Fruit fly (Drosophila melanogaster) whole organism, embryonic: ENCODE data around the gene CG14326.

Experiments used
- CG10431 ChIP-seq: fragments of 200-800 bp; sonication (Bioruptor generic); optimal IDR thresholded peaks from 3 replicates; lab custom pipeline; 2018; ENCODE audit warnings: missing biosample characterization, mild to moderate bottlenecking, missing genetic modification characterization
- CG10543 ChIP-seq: fragments of 200-800 bp; sonication (Bioruptor generic); optimal IDR thresholded peaks from 3 replicates; lab custom pipeline; 2017; ENCODE audit warnings: missing biosample characterization, mild to moderate bottlenecking, missing genetic modification characterization, moderate library complexity
- CG10979 ChIP-seq: fragments of 200-800 bp; sonication (Bioruptor generic); optimal IDR thresholded peaks from 2 replicates; lab custom pipeline; 2018; ENCODE audit warnings: missing biosample characterization, mild to moderate bottlenecking, missing genetic modification characterization, moderate library complexity
- CG13424 ChIP-seq: fragments of 200-800 bp; sonication (Bioruptor generic); optimal IDR thresholded peaks from 2 replicates; lab custom pipeline; 2019; ENCODE audit warnings: missing biosample characterization, mild to moderate bottlenecking, missing genetic modification characterization, moderate library complexity
- CG13624 ChIP-seq: fragments of 200-800 bp; sonication (Bioruptor generic); optimal IDR thresholded peaks from 2 replicates; lab custom pipeline; 2016; ENCODE audit warnings: missing biosample characterization, missing genetic modification characterization
- CG15269 ChIP-seq: fragments of 200-800 bp; sonication (Bioruptor generic); optimal IDR thresholded peaks from 2 replicates; lab custom pipeline; 2018; ENCODE audit warnings: missing biosample characterization, mild to moderate bottlenecking, missing genetic modification characterization, moderate library complexity
- CG17829 ChIP-seq: fragments of 200-800 bp; optimal IDR thresholded peaks from 2 replicates; lab custom pipeline; 2019; ENCODE audit warnings: missing biosample characterization, mild to moderate bottlenecking, missing genetic modification characterization, moderate library complexity
- CG18599 ChIP-seq: fragments of 200-800 bp; sonication (Bioruptor generic); optimal IDR thresholded peaks from 3 replicates; lab custom pipeline; 2017; ENCODE audit warnings: missing biosample characterization, missing genetic modification characterization, mild to moderate bottlenecking, moderate library complexity, missing genetic modification reagents
- CG32532 ChIP-seq: fragments of 200-800 bp; sonication (Bioruptor generic); IDR thresholded peaks from 2 replicates; pipeline ENCODE4 v1.3.6; 2022; ENCODE audit warnings: missing biosample characterization, missing genetic modification characterization
- CG33557 ChIP-seq: fragments of 200-800 bp; sonication (Bioruptor generic); optimal IDR thresholded peaks from 2 replicates; lab custom pipeline; 2019; ENCODE audit warnings: missing biosample characterization, mild to moderate bottlenecking, missing genetic modification characterization, moderate library complexity
- CG34376 ChIP-seq: fragments of 200-800 bp; sonication (Bioruptor generic); optimal IDR thresholded peaks from 2 replicates; lab custom pipeline; 2018; ENCODE audit warnings: missing biosample characterization, mild to moderate bottlenecking, missing genetic modification characterization
- CG4328 ChIP-seq: fragments of 200-800 bp; sonication (Bioruptor generic); optimal IDR thresholded peaks from 3 replicates; lab custom pipeline; 2017; ENCODE audit warnings: missing biosample characterization, missing genetic modification reagents, missing genetic modification characterization
- CG6175 ChIP-seq: fragments of 200-800 bp; sonication (Bioruptor generic); IDR thresholded peaks from 3 replicates; pipeline ENCODE4 v1.3.6; 2022; ENCODE audit warnings: missing biosample characterization, missing genetic modification characterization
- CG6272 ChIP-seq: fragments of 200-800 bp; sonication (Bioruptor generic); IDR thresholded peaks from 2 replicates; pipeline ENCODE4 v1.3.6; 2022; ENCODE audit warnings: missing biosample characterization, missing genetic modification characterization
- CG6683 ChIP-seq: fragments of 200-800 bp; sonication (Bioruptor generic); optimal IDR thresholded peaks from 2 replicates; lab custom pipeline; 2017; ENCODE audit warnings: missing biosample characterization, mild to moderate bottlenecking, missing genetic modification characterization, missing genetic modification reagents
- CG8924 ChIP-seq: fragments of 200-800 bp; optimal IDR thresholded peaks from 3 replicates; lab custom pipeline; 2019; ENCODE audit warnings: missing biosample characterization, mild to moderate bottlenecking, missing genetic modification characterization, moderate library complexity
- CoRest ChIP-seq: fragments of 200-800 bp; sonication (Bioruptor generic); optimal IDR thresholded peaks from 3 replicates; lab custom pipeline; 2018; ENCODE audit warnings: missing biosample characterization, mild to moderate bottlenecking, missing genetic modification characterization, moderate library complexity
- Hmr ChIP-seq: fragments of 200-800 bp; sonication (Bioruptor generic); optimal IDR thresholded peaks from 3 replicates; lab custom pipeline; 2017; ENCODE audit warnings: mild to moderate bottlenecking, missing biosample characterization, missing genetic modification reagents, missing genetic modification characterization
- Hr51 ChIP-seq, 2 experiments: fragments of 200-800 bp; sonication (Bioruptor generic); optimal IDR thresholded peaks; 2 replicates in 1 of 2; 3 replicates in 1 of 2; lab custom pipeline; 2016 to 2018; ENCODE audit warnings: missing biosample characterization in 2 of 2, missing genetic modification characterization in 2 of 2, mild to moderate bottlenecking in 1 of 2, moderate library complexity in 1 of 2
- Med ChIP-seq: fragments of 200-800 bp; sonication (Bioruptor generic); peaks from one replicate; lab custom pipeline; 2016; ENCODE audit warnings: missing biosample characterization, missing genetic modification characterization, mild to moderate bottlenecking, inconsistent platforms, moderate library complexity
- Myb ChIP-seq: fragments of 200-800 bp; sonication (Bioruptor generic); optimal IDR thresholded peaks from 2 replicates; lab custom pipeline; 2016; ENCODE audit warnings: missing biosample characterization, missing genetic modification characterization
- NfI ChIP-seq: fragments of 200-800 bp; sonication (Bioruptor generic); optimal IDR thresholded peaks from 3 replicates; lab custom pipeline; 2018; ENCODE audit warnings: missing biosample characterization, mild to moderate bottlenecking, missing genetic modification characterization, moderate library complexity
- Oli ChIP-seq: fragments of 200-800 bp; sonication (Bioruptor generic); optimal IDR thresholded peaks from 2 replicates; lab custom pipeline; 2018; ENCODE audit warnings: missing biosample characterization, mild to moderate bottlenecking, missing genetic modification characterization, moderate library complexity
- Ptx1 ChIP-seq: fragments of 200-800 bp; sonication (Bioruptor generic); IDR thresholded peaks from 2 replicates; pipeline ENCODE4 v1.3.6; 2022; ENCODE audit warnings: missing biosample characterization, missing genetic modification characterization
- bsh ChIP-seq, 2 experiments: fragments of 200-800 bp; sonication (Bioruptor generic); optimal IDR thresholded peaks; 2 replicates each; lab custom pipeline; 2017 to 2018; ENCODE audit warnings: mild to moderate bottlenecking in 2 of 2, missing biosample characterization in 2 of 2, missing genetic modification characterization in 2 of 2, moderate library complexity in 1 of 2
- crc ChIP-seq: fragments of 200-800 bp; sonication (Bioruptor generic); optimal IDR thresholded peaks from 2 replicates; lab custom pipeline; 2016; ENCODE audit warnings: missing biosample characterization, missing genetic modification characterization
- emc ChIP-seq: fragments of 200-800 bp; sonication (Bioruptor generic); optimal IDR thresholded peaks from 2 replicates; lab custom pipeline; 2016; ENCODE audit warnings: missing biosample characterization, missing genetic modification characterization
- ems ChIP-seq: fragments of 200-800 bp; sonication (Bioruptor generic); optimal IDR thresholded peaks from 3 replicates; lab custom pipeline; 2016; ENCODE audit warnings: missing biosample characterization, missing genetic modification characterization
- esg ChIP-seq: fragments of 200-800 bp; sonication (Bioruptor generic); conservative IDR thresholded peaks from 2 replicates; pipeline ENCODE4 v1.3.6; 2022; ENCODE audit warnings: missing biosample characterization, missing genetic modification characterization
- fd96Cb ChIP-seq: fragments of 200-800 bp; sonication (Bioruptor generic); optimal IDR thresholded peaks from 2 replicates; lab custom pipeline; 2018; ENCODE audit warnings: missing biosample characterization, mild to moderate bottlenecking, missing genetic modification characterization, moderate library complexity
- ham ChIP-seq: fragments of 200-800 bp; sonication (Bioruptor generic); IDR thresholded peaks from 2 replicates; pipeline ENCODE4 v1.3.6; 2022; ENCODE audit warnings: missing biosample characterization, missing genetic modification characterization
- insv ChIP-seq, 2 experiments: fragments of 200-800 bp; sonication (Bioruptor generic); optimal IDR thresholded peaks; 3 replicates each; lab custom pipeline; 2016 to 2018; ENCODE audit warnings: missing biosample characterization in 2 of 2, missing genetic modification characterization in 2 of 2
- klu ChIP-seq: fragments of 200-800 bp; sonication (Bioruptor generic); IDR thresholded peaks from 2 replicates; pipeline ENCODE4 v1.3.6; 2022; ENCODE audit warnings: missing biosample characterization, missing genetic modification characterization
- kni ChIP-seq: fragments of 200-800 bp; sonication (Bioruptor generic); optimal IDR thresholded peaks from 3 replicates; lab custom pipeline; 2017; ENCODE audit warnings: mild to moderate bottlenecking, missing biosample characterization, missing genetic modification reagents, missing genetic modification characterization
- nerfin-1 ChIP-seq: fragments of 200-800 bp; sonication (Bioruptor generic); optimal IDR thresholded peaks from 3 replicates; lab custom pipeline; 2019; ENCODE audit warnings: missing biosample characterization, mild to moderate bottlenecking, missing genetic modification characterization, moderate library complexity
- nerfin-2 ChIP-seq: fragments of 200-800 bp; sonication (Bioruptor generic); IDR thresholded peaks from 2 replicates; pipeline ENCODE4 v1.3.6; 2022; ENCODE audit warnings: missing biosample characterization, missing genetic modification characterization; ENCODE audit not compliant: partially characterized antibody
- nom ChIP-seq: fragments of 200-800 bp; sonication (Bioruptor generic); optimal IDR thresholded peaks from 2 replicates; lab custom pipeline; 2017; ENCODE audit warnings: missing biosample characterization, missing genetic modification characterization, mild to moderate bottlenecking, moderate library complexity, missing genetic modification reagents
- pfk ChIP-seq: fragments of 200-800 bp; sonication (Bioruptor generic); optimal IDR thresholded peaks from 2 replicates; lab custom pipeline; 2018; ENCODE audit warnings: missing biosample characterization, mild to moderate bottlenecking, missing genetic modification characterization, moderate library complexity
- phol ChIP-seq: fragments of 200-800 bp; sonication (Bioruptor generic); optimal IDR thresholded peaks from 3 replicates; lab custom pipeline; 2018; ENCODE audit warnings: missing biosample characterization, mild to moderate bottlenecking, missing genetic modification characterization, moderate library complexity
- prd ChIP-seq, 3 experiments: fragments of >200 bp in 2 of 3; fragments of 200-800 bp in 1 of 3; sonication (Bioruptor generic) in 1 of 3; optimal IDR thresholded peaks in 2 of 3; IDR thresholded peaks in 1 of 3; 2 replicates in 2 of 3; 3 replicates in 1 of 3; pipeline versions ENCODE4 v1.3.6 to Lab custom; 2017 to 2022; ENCODE audit warnings: missing biosample characterization in 1 of 3, missing genetic modification characterization in 1 of 3
- ro ChIP-seq: fragments of 200-800 bp; sonication (Bioruptor generic); IDR thresholded peaks from 2 replicates; pipeline ENCODE4 v1.3.6; 2022; ENCODE audit warnings: missing biosample characterization, missing genetic modification characterization
- salm ChIP-seq: fragments of 200-800 bp; sonication (Bioruptor generic); optimal IDR thresholded peaks from 2 replicates; lab custom pipeline; 2018; ENCODE audit warnings: missing biosample characterization, mild to moderate bottlenecking, missing genetic modification characterization
- seq ChIP-seq: fragments of 200-800 bp; sonication (Bioruptor generic); IDR thresholded peaks from 2 replicates; pipeline ENCODE4 v1.3.6; 2022; ENCODE audit warnings: missing biosample characterization, missing genetic modification characterization
- so ChIP-seq: fragments of 200-800 bp; sonication (Bioruptor generic); IDR thresholded peaks from 3 replicates; pipeline ENCODE4 v1.3.6; 2022; ENCODE audit warnings: missing biosample characterization, missing genetic modification characterization
- ssp ChIP-seq: fragments of 200-800 bp; sonication (Bioruptor generic); IDR thresholded peaks from 2 replicates; pipeline ENCODE4 v1.3.6; 2022; ENCODE audit warnings: missing biosample characterization, missing genetic modification characterization
- tap ChIP-seq: fragments of 200-800 bp; optimal IDR thresholded peaks from 3 replicates; lab custom pipeline; 2019; ENCODE audit warnings: missing biosample characterization, mild to moderate bottlenecking, missing genetic modification characterization, moderate library complexity
- zf30C ChIP-seq: fragments of 200-800 bp; sonication (Bioruptor generic); optimal IDR thresholded peaks from 3 replicates; lab custom pipeline; 2018; ENCODE audit warnings: missing biosample characterization, mild to moderate bottlenecking, missing genetic modification characterization

CG14326 gene

DNA sequence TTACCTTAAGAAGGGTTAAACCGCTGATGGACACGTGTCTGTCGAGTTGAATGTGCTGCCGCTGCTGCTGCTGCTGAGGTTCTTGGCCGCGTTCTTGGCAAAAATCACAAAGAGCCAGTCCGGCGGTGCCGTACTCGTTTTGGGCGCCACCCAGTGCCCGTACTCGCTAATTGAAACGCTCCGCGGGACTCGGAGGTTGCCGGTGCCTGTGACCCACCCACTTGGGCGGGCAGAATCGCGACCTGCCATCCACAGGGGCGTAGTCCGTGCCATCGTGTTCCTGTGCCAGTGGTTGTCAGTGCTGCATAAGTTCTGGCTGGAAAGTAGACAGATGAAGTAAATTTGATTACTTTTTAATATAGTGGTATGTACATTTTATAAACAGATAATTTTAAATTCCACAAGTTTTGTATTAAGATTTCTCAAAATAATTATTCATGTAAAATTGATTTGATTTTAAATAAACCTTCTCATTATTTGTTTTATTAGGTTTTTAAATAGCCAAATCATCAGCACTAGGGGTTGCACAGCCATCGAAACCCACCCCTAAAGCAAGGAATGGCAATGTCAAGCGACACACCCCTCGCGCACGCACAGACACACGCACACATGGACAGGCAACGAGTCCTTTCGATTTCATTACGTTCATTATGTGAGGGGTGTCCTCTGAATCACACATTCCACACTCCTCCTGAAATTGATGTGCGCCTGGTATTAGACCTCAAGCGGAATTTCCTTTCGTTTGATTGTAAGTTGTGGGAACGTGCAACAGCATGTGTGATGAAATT is 13.8 kb upstream of the CG14326 start (continued):
- TF ChIP-seq prd (optimal IDR thresholded peaks at IDR 0.05; lab: Kevin White, UChicago) (no peak), prd (GFP tag; IDR thresholded peaks at IDR 0.05; lab: Robert Waterston, UW) (0 out of 3 replicates have a peak, but pooled peaks have one; percentile 25), nom (no peak), Oli (tag; lab: Kevin White, UChicago) (peak; percentile 8), ems (GFP tag; lab: Kevin White, UChicago) (no peak), salm (tag; lab: Kevin White, UChicago) (no peak), CG18599 (peak; percentile 41), CG13424 (peak; percentile 41), nerfin-1 (tag; lab: Kevin White, UChicago) (peak; percentile 84), CG34376 (GFP tag; lab: Kevin White, UChicago) (peak; percentile 16), CG17829 (tag; lab: Kevin White, UChicago) (no peak), tap (tag; lab: Kevin White, UChicago) (peak; percentile 7), zf30C (GFP tag; lab: Kevin White, UChicago) (no peak), emc (GFP tag; lab: Kevin White, UChicago) (no peak), so (GFP tag; lab: Robert Waterston, UW) (no peak), CG6272 (GFP tag; lab: Robert Waterston, UW) (no peak), Med (GFP tag; lab: Kevin White, UChicago) (peak; percentile 50), insv (GFP tag; optimal IDR thresholded peaks at IDR 0.05; lab: Kevin White, UChicago) (peak in 1 of 2 experiments; percentile 22), Hmr (peak; percentile 50), CoRest (peak; percentile 38), ro (GFP tag; lab: Robert Waterston, UW) (no peak), CG15269 (tag; lab: Kevin White, UChicago) (peak; percentile 6), CG4328 (GFP tag; lab: Kevin White, UChicago) (peak; percentile 2), NfI (GFP tag; lab: Kevin White, UChicago) (no peak), seq (0 out of 2 replicates have a peak, but pooled peaks have one; percentile 22), CG32532 (0 out of 2 replicates have a peak, but pooled peaks have one; percentile 15), CG33557 (GFP tag; lab: Kevin White, UChicago) (no peak), Hr51 (GFP tag; optimal IDR thresholded peaks at IDR 0.05; lab: Kevin White, UChicago) (peak in 1 of 2 experiments; percentile 41), bsh (GFP tag; optimal IDR thresholded peaks at IDR 0.05; lab: Kevin White, UChicago) (no peak), CG13624 (GFP tag; lab: Kevin White, UChicago) (no peak), CG8924 (tag; lab: Kevin White, UChicago) (peak; percentile 40), ssp (no peak), Ptx1 (GFP tag; lab: Robert Waterston, UW) (no peak), esg (GFP tag; lab: Robert Waterston, UW) (no peak), CG10979 (tag; lab: Kevin White, UChicago) (peak; percentile 30), ham (GFP tag; lab: Robert Waterston, UW) (no peak), phol (tag; lab: Kevin White, UChicago) (peak; percentile 11), kni (peak; percentile 10), Myb (no peak), nerfin-2 (GFP tag; lab: Robert Waterston, UW) (no peak), CG6175 (GFP tag; lab: Robert Waterston, UW) (no peak), klu (GFP tag; lab: Robert Waterston, UW) (0 out of 2 replicates have a peak, but pooled peaks have one; percentile 20), fd96Cb (tag; lab: Kevin White, UChicago) (no peak), crc (no peak), CG10543 (peak; percentile 28), CG10431 (no peak), CG6683 (GFP tag; lab: Kevin White, UChicago) (peak; percentile 18), pfk (no peak)
